Worm (Caenorhabditis elegans) whole organism, late embryonic: ENCODE results near the gene str-172.

Experiments used
- K09A11.1 ChIP-seq: sonication (generic microtip); optimal IDR thresholded peaks from 2 replicates; lab custom pipeline; 2017; ENCODE audit warnings: antibody characterized with exemption, mild to moderate bottlenecking, missing genetic modification characterization, missing compliant biosample characterization; ENCODE audit not compliant: insufficient read depth
- T23F11.4 ChIP-seq: fragments of 200-800 bp; sonication (Bioruptor generic); optimal IDR thresholded peaks from 2 replicates; lab custom pipeline; 2018; ENCODE audit warnings: mild to moderate bottlenecking, missing genetic modification characterization, missing compliant biosample characterization
- Y22D7AL.16 ChIP-seq: sonication (generic microtip); optimal IDR thresholded peaks from 2 replicates; lab custom pipeline; 2016; ENCODE audit warnings: missing genetic modification characterization, missing compliant biosample characterization
- ahr-1 ChIP-seq: sonication (generic microtip); optimal IDR thresholded peaks from 2 replicates; lab custom pipeline; 2016; ENCODE audit warnings: missing genetic modification characterization, missing compliant biosample characterization
- ceh-18 ChIP-seq: sonication (generic microtip); optimal IDR thresholded peaks from 2 replicates; lab custom pipeline; 2016; ENCODE audit warnings: missing genetic modification characterization, missing compliant biosample characterization
- ceh-19 ChIP-seq: fragments of 200-800 bp; sonication (Bioruptor generic); optimal IDR thresholded peaks from 2 replicates; lab custom pipeline; 2018; ENCODE audit warnings: mild to moderate bottlenecking, missing genetic modification characterization, missing compliant biosample characterization
- ceh-30 ChIP-seq: fragments of 150-350 bp; optimal IDR thresholded peaks from 2 replicates; lab custom pipeline; 2014; ENCODE audit warnings: missing biosample characterization, missing genetic modification characterization
- ceh-31 ChIP-seq: sonication (generic microtip); optimal IDR thresholded peaks from 2 replicates; lab custom pipeline; 2016; ENCODE audit warnings: missing genetic modification characterization, missing compliant biosample characterization
- ceh-34 ChIP-seq: sonication (generic microtip); optimal IDR thresholded peaks from 2 replicates; lab custom pipeline; 2016; ENCODE audit warnings: mild to moderate bottlenecking, missing genetic modification characterization, missing compliant biosample characterization
- ceh-45 ChIP-seq: fragments of 200-800 bp; sonication (Bioruptor generic); IDR thresholded peaks from 2 replicates; pipeline ENCODE4 v1.3.6; 2022; ENCODE audit warnings: missing genetic modification reagents, missing genetic modification characterization, missing compliant biosample characterization
- ceh-48 ChIP-seq: sonication (generic microtip); optimal IDR thresholded peaks from 2 replicates; lab custom pipeline; 2016; ENCODE audit warnings: missing genetic modification characterization, inconsistent platforms, missing compliant biosample characterization
- ceh-9 ChIP-seq: sonication (generic microtip); optimal IDR thresholded peaks from 2 replicates; lab custom pipeline; 2016; ENCODE audit warnings: mild to moderate bottlenecking, missing genetic modification characterization, inconsistent platforms, missing compliant biosample characterization
- che-1 ChIP-seq: sonication (generic microtip); optimal IDR thresholded peaks from 2 replicates; lab custom pipeline; 2016; ENCODE audit warnings: mild to moderate bottlenecking, missing genetic modification characterization, missing compliant biosample characterization
- elt-2 ChIP-seq: sonication (generic microtip); optimal IDR thresholded peaks from 2 replicates; lab custom pipeline; 2016; ENCODE audit warnings: missing genetic modification reagents, missing genetic modification characterization, missing compliant biosample characterization
- elt-4 ChIP-seq: sonication (generic microtip); optimal IDR thresholded peaks from 2 replicates; lab custom pipeline; 2016; ENCODE audit warnings: missing genetic modification characterization, missing compliant biosample characterization
- ets-4 ChIP-seq: sonication (generic microtip); optimal IDR thresholded peaks from 2 replicates; lab custom pipeline; 2016; ENCODE audit warnings: missing genetic modification characterization, missing compliant biosample characterization
- eyg-1 ChIP-seq: sonication (generic microtip); optimal IDR thresholded peaks from 2 replicates; lab custom pipeline; 2016; ENCODE audit warnings: missing genotype, missing genetic modification characterization, missing compliant biosample characterization
- fkh-10 ChIP-seq: fragments of 150-350 bp; optimal IDR thresholded peaks from 2 replicates; lab custom pipeline; 2014; ENCODE audit warnings: missing biosample characterization, missing genetic modification reagents, missing genetic modification characterization
- hlh-13 ChIP-seq: fragments of 200-800 bp; sonication (Bioruptor generic); optimal IDR thresholded peaks from 2 replicates; lab custom pipeline; 2018; ENCODE audit warnings: mild to moderate bottlenecking, missing genetic modification characterization, missing compliant biosample characterization
- hlh-15 ChIP-seq: sonication (generic microtip); optimal IDR thresholded peaks from 2 replicates; lab custom pipeline; 2016; ENCODE audit warnings: missing genetic modification characterization, missing compliant biosample characterization
- hlh-30 ChIP-seq: sonication (generic microtip); optimal IDR thresholded peaks from 2 replicates; lab custom pipeline; 2017; ENCODE audit warnings: antibody characterized with exemption, missing genetic modification characterization, missing compliant biosample characterization; ENCODE audit not compliant: insufficient read depth
- hlh-6 ChIP-seq: sonication (generic microtip); optimal IDR thresholded peaks from 2 replicates; lab custom pipeline; 2016; ENCODE audit warnings: missing genotype, missing genetic modification characterization, missing compliant biosample characterization
- lim-6 ChIP-seq: sonication (generic microtip); optimal IDR thresholded peaks from 2 replicates; lab custom pipeline; 2016; ENCODE audit warnings: missing genetic modification characterization, missing compliant biosample characterization
- lin-11 ChIP-seq: fragments of 200-800 bp; sonication (Bioruptor generic); optimal IDR thresholded peaks from 2 replicates; lab custom pipeline; 2018; ENCODE audit warnings: mild to moderate bottlenecking, missing genetic modification characterization, missing compliant biosample characterization
- madf-2 ChIP-seq: sonication (generic microtip); optimal IDR thresholded peaks from 2 replicates; lab custom pipeline; 2017; ENCODE audit warnings: missing genetic modification characterization, missing compliant biosample characterization
- mec-3 ChIP-seq: sonication (generic microtip); optimal IDR thresholded peaks from 2 replicates; lab custom pipeline; 2016; ENCODE audit warnings: borderline replicate concordance, missing genetic modification characterization, missing compliant biosample characterization
- nfya-1 ChIP-seq: sonication (generic microtip); optimal IDR thresholded peaks from 2 replicates; lab custom pipeline; 2017; ENCODE audit warnings: missing genetic modification characterization, mild to moderate bottlenecking, missing compliant biosample characterization, antibody characterized with exemption, moderate library complexity
- nhr-11 ChIP-seq: fragments of 150-350 bp; optimal IDR thresholded peaks from 2 replicates; lab custom pipeline; 2014; ENCODE audit warnings: missing biosample characterization, missing genetic modification characterization
- nhr-232 ChIP-seq: sonication (generic microtip); optimal IDR thresholded peaks from 2 replicates; lab custom pipeline; 2016; ENCODE audit warnings: missing genetic modification characterization, missing compliant biosample characterization
- npax-4 ChIP-seq: sonication (generic microtip); optimal IDR thresholded peaks from 2 replicates; lab custom pipeline; 2016; ENCODE audit warnings: missing genetic modification characterization, missing compliant biosample characterization
- odd-2 ChIP-seq: sonication (generic microtip); optimal IDR thresholded peaks from 2 replicates; lab custom pipeline; 2017; ENCODE audit warnings: antibody characterized with exemption, mild to moderate bottlenecking, missing genetic modification characterization, missing compliant biosample characterization
- pat-9 ChIP-seq: fragments of 200-800 bp; sonication (Bioruptor generic); optimal IDR thresholded peaks from 2 replicates; lab custom pipeline; 2018; ENCODE audit warnings: mild to moderate bottlenecking, missing genetic modification characterization, moderate library complexity, missing compliant biosample characterization
- pax-1 ChIP-seq: fragments of 150-350 bp; optimal IDR thresholded peaks from 2 replicates; lab custom pipeline; 2014; ENCODE audit warnings: missing biosample characterization, missing genetic modification characterization
- pha-2 ChIP-seq: sonication (generic microtip); optimal IDR thresholded peaks from 2 replicates; lab custom pipeline; 2017; ENCODE audit warnings: mild to moderate bottlenecking, missing genetic modification characterization, missing compliant biosample characterization
- pha-4 ChIP-seq: fragments of 150-350 bp; optimal IDR thresholded peaks from 2 replicates; lab custom pipeline; 2018; ENCODE audit warnings: missing biosample characterization, missing genetic modification reagents, missing genetic modification characterization
- pros-1 ChIP-seq: fragments of 150-350 bp; optimal IDR thresholded peaks from 2 replicates; lab custom pipeline; 2014; ENCODE audit warnings: missing biosample characterization, missing genetic modification reagents, missing genetic modification characterization
- ref-2 ChIP-seq: sonication (generic microtip); optimal IDR thresholded peaks from 2 replicates; lab custom pipeline; 2016; ENCODE audit warnings: missing genetic modification characterization, missing compliant biosample characterization
- tbx-7 ChIP-seq: sonication (generic microtip); optimal IDR thresholded peaks from 2 replicates; lab custom pipeline; 2016; ENCODE audit warnings: missing genotype, missing genetic modification characterization, missing compliant biosample characterization
- unc-86 ChIP-seq: sonication (generic microtip); optimal IDR thresholded peaks from 2 replicates; lab custom pipeline; 2016; ENCODE audit warnings: missing genetic modification characterization, missing compliant biosample characterization
- ztf-16 ChIP-seq: sonication (generic microtip); optimal IDR thresholded peaks from 2 replicates; lab custom pipeline; 2017; ENCODE audit warnings: missing genetic modification characterization, missing compliant biosample characterization

Gene str-172

DNA sequence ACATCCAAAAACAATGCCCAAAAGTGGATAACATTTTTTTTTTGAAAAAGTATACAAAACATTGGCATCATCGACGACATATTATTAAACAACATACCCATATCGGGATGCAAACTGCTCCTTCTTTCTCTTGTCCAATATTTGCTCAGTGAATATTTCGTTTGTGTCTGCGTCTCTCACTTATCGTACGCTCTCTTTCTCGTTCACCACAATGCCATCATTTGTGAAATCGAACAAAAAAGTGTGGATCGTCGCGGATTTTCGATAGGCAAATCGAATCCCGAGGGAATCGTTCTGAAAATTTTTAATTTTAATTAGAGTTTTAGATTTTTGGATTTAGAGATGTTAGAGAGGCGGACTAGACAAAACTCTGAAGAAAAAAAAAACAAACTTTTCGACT is 20.7 kb downstream of the str-172 start, which contains the start of gene tat-2:
Gene tat-2 (minus strand): TSS at position 101 of the 400 bp plus-strand sequence.
- TF ChIP-seq pros-1 = no peak
- no peak for TF ChIP-seq ceh-34 (tag; lab: Kevin White, UChicago)
- no peak for TF ChIP-seq che-1 (tag; lab: Kevin White, UChicago)
- no peak for TF ChIP-seq madf-2

DNA sequence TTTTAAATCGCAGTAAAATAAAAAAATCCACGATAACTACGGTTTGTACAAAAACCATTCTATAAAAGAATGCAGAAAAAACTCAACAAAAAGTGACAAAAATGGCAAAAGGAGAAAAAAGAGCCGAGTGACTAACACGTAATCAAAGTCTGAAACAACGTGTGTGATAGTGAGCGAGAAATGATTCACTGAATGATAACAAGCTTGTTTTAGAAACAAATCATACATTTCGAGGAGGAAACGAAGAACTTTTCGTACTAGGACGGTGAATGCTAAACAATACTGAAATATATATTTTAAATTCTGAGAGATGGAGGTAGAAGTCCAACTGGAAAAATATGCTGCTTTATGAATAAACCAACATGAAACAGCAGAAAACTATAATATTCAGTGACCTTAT is 25.5 kb downstream of the str-172 start:
- no peak for TF ChIP-seq lim-6 (tag; lab: Kevin White, UChicago)
- no peak for TF ChIP-seq hlh-13 (GFP tag; lab: Kevin White, UChicago)
- no peak for TF ChIP-seq ceh-45 (GFP tag; lab: Robert Waterston, UW)
- TF ChIP-seq ztf-16 (tag; lab: Kevin White, UChicago) = no peak
- no peak for TF ChIP-seq ets-4
- TF ChIP-seq hlh-15 = no peak
- no peak for TF ChIP-seq elt-4 (tag; lab: Kevin White, UChicago)
- no peak for TF ChIP-seq ceh-19 (GFP tag; lab: Kevin White, UChicago)
- no peak for TF ChIP-seq pros-1
- no peak for TF ChIP-seq tbx-7 (tag; lab: Kevin White, UChicago)
- no peak for TF ChIP-seq pax-1 (tag; lab: Kevin White, UChicago)
- no peak for TF ChIP-seq ceh-30 (tag; lab: Kevin White, UChicago)
- TF ChIP-seq nhr-232 (tag; lab: Kevin White, UChicago) = no peak
- TF ChIP-seq pha-4 (tag; lab: Kevin White, UChicago) = no peak
- no peak for TF ChIP-seq ref-2 (tag; lab: Kevin White, UChicago)
- no peak for TF ChIP-seq ceh-18 (tag; lab: Kevin White, UChicago)

DNA sequence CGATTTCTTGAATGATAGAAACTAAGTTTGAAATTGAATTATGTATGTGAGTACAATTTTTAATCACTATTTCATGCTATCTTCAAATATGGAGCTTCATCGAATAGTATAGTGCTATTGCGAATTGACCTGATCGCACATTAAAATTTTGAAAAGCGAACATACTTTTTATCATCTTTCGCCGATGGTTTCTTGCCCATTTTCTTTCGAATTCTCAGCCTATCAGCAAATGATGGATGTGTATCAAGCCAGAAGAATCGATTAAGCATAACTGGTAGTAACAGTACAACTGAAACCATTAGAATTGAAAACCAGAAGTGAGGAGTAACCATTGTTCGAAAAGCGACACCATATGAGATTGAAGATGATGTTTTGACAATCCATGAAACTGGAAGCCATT is 37.9 kb downstream of the str-172 start:
- no peak for TF ChIP-seq T23F11.4 (GFP tag; lab: Kevin White, UChicago)
- TF ChIP-seq mec-3 (tag; lab: Kevin White, UChicago) = no peak
- TF ChIP-seq nhr-11 = no peak
- TF ChIP-seq hlh-13 (GFP tag; lab: Kevin White, UChicago) = no peak
- no peak for TF ChIP-seq ceh-48
- no peak for TF ChIP-seq pat-9
- no peak for TF ChIP-seq odd-2 (tag; lab: Kevin White, UChicago)
- no peak for TF ChIP-seq ahr-1 (tag; lab: Kevin White, UChicago)
- no peak for TF ChIP-seq eyg-1
- TF ChIP-seq pha-2 = no peak
- no peak for TF ChIP-seq ceh-9 (tag; lab: Kevin White, UChicago)
- TF ChIP-seq hlh-6 (tag; lab: Kevin White, UChicago) = no peak
- no peak for TF ChIP-seq Y22D7AL.16 (tag; lab: Kevin White, UChicago)

DNA sequence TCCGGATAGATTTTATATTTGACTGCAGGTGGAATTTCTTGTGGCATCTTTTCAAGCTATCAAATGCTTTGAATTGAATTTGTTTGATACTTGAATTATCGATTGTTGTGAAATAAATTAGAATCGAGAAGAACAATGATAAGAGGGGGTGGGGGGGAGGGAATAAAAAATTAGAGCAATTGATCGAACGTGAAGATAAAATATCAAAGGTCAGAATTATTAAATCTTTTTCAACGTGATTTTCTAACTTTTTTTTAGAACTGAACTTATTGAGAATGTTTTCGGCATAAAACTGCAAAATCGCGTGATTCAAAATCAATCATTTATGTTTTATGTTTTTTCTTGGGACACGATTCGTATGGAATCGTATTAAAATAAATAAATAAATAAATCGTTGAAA is 40.3 kb downstream of the str-172 start, which contains the start of gene mpz-4:
Gene mpz-4 (minus strand): TSS at position 101 of the 400 bp plus-strand sequence.
- TF ChIP-seq fkh-10 (GFP tag; lab: Kevin White, UChicago) = no peak
- no peak for TF ChIP-seq npax-4 (tag; lab: Kevin White, UChicago)
- TF ChIP-seq elt-2 (tag; lab: Kevin White, UChicago) = no peak
- TF ChIP-seq hlh-30 (tag; lab: Kevin White, UChicago) = no peak
- no peak for TF ChIP-seq K09A11.1 (tag; lab: Kevin White, UChicago)
- no peak for TF ChIP-seq lin-11
- TF ChIP-seq nhr-232 (tag; lab: Kevin White, UChicago) = no peak
- no peak for TF ChIP-seq ceh-34 (tag; lab: Kevin White, UChicago)
- no peak for TF ChIP-seq unc-86 (tag; lab: Kevin White, UChicago)
- no peak for TF ChIP-seq nfya-1 (tag; lab: Kevin White, UChicago)
- TF ChIP-seq ceh-31 (tag; lab: Kevin White, UChicago) = no peak
